Worm (Caenorhabditis elegans) whole organism, early embryonic: ENCODE results near the gene C49A9.9.

Experiments used
- B0310.2 ChIP-seq: sonication (generic microtip); optimal IDR thresholded peaks from 2 replicates; lab custom pipeline; 2016; ENCODE audit warnings: mild to moderate bottlenecking, missing genetic modification characterization, missing compliant biosample characterization
- aly-1 ChIP-seq: sonication (generic microtip); optimal IDR thresholded peaks from 2 replicates; lab custom pipeline; 2016; ENCODE audit warnings: missing genetic modification characterization, missing compliant biosample characterization
- ama-1 ChIP-seq: fragments of 150-350 bp; optimal IDR thresholded peaks from 2 replicates; lab custom pipeline; 2014
- ceh-13 ChIP-seq: fragments of 200-800 bp; sonication (Bioruptor generic); optimal IDR thresholded peaks from 2 replicates; lab custom pipeline; 2018; ENCODE audit warnings: mild to moderate bottlenecking, missing genetic modification characterization, missing compliant biosample characterization
- ceh-36 ChIP-seq: sonication (generic microtip); optimal IDR thresholded peaks from 2 replicates; lab custom pipeline; 2016; ENCODE audit warnings: missing genetic modification characterization, inconsistent platforms, missing compliant biosample characterization
- flt-1 ChIP-seq: fragments of 200-800 bp; sonication (Bioruptor generic); IDR thresholded peaks from 2 replicates; pipeline ENCODE4 v1.3.6; 2022; ENCODE audit warnings: missing genetic modification characterization, missing compliant biosample characterization
- hmbx-1 ChIP-seq: sonication (generic microtip); optimal IDR thresholded peaks from 2 replicates; lab custom pipeline; 2016; ENCODE audit warnings: mild to moderate bottlenecking, missing genetic modification characterization, missing compliant biosample characterization
- hmg-4 ChIP-seq: fragments of 200-800 bp; sonication (Bioruptor generic); optimal IDR thresholded peaks from 2 replicates; lab custom pipeline; 2018; ENCODE audit warnings: mild to moderate bottlenecking, missing genetic modification characterization, missing compliant biosample characterization
- hnd-1 ChIP-seq: sonication (generic microtip); optimal IDR thresholded peaks from 2 replicates; lab custom pipeline; 2016; ENCODE audit warnings: missing genetic modification characterization, missing compliant biosample characterization
- scrt-1 ChIP-seq: fragments of 200-800 bp; sonication (Bioruptor generic); IDR thresholded peaks from 2 replicates; pipeline ENCODE4 v1.3.6; 2022; ENCODE audit warnings: missing genetic modification characterization, missing compliant biosample characterization
- sea-1 ChIP-seq: fragments of 200-800 bp; sonication (Bioruptor generic); conservative IDR thresholded peaks from 2 replicates; pipeline ENCODE4 v1.3.6; 2022; ENCODE audit warnings: missing genetic modification characterization, missing compliant biosample characterization
- tbx-11 ChIP-seq: fragments of 200-800 bp; sonication (Bioruptor generic); IDR thresholded peaks from 2 replicates; pipeline ENCODE4 v1.3.6; 2022; ENCODE audit warnings: missing genetic modification characterization, missing compliant biosample characterization
- tbx-37 ChIP-seq: fragments of 200-800 bp; sonication (Bioruptor generic); conservative IDR thresholded peaks from 2 replicates; pipeline ENCODE4 v1.3.6; 2022; ENCODE audit warnings: missing genetic modification reagents, missing genetic modification characterization, missing compliant biosample characterization
- tra-4 ChIP-seq: sonication (generic microtip); optimal IDR thresholded peaks from 2 replicates; lab custom pipeline; 2017; ENCODE audit warnings: missing genetic modification characterization, missing compliant biosample characterization

ce11 chrIV:6185578-6185977 lies 31.6 kb upstream of the C49A9.9 start, which contains the start of gene asp-9:
- TF ChIP-seq hmbx-1 (tag; lab: Kevin White, UChicago) (no peak), ceh-13 (no peak), hmg-4 (GFP tag; lab: Kevin White, UChicago) (no peak), sea-1 (GFP tag; lab: Robert Waterston, UW) (no peak), flt-1 (GFP tag; lab: Robert Waterston, UW) (no peak), tbx-11 (GFP tag; lab: Robert Waterston, UW) (no peak), aly-1 (no peak), hnd-1 (tag; lab: Kevin White, UChicago) (no peak), ama-1 (lab: Kevin White, UChicago) (no peak), scrt-1 (GFP tag; lab: Robert Waterston, UW) (no peak), B0310.2 (tag; lab: Kevin White, UChicago) (no peak), tra-4 (no peak), tbx-37 (GFP tag; lab: Robert Waterston, UW) (no peak), ceh-36 (tag; lab: Kevin White, UChicago) (no peak)
